Fruit fly (Drosophila melanogaster) whole organism, larva: Measurements from ENCODE around the gene nero.

ENCODE experiments used
- noc ChIP-seq: fragments of 200-800 bp; sonication (Bioruptor generic); optimal IDR thresholded peaks from 3 replicates; lab custom pipeline; 2019; ENCODE audit warnings: missing biosample characterization, mild to moderate bottlenecking, missing genetic modification characterization, moderate library complexity

nero gene

dm6 chr3R:31748093-31748996, 987 bp upstream of the nero start:
- peak; percentile 61 for TF ChIP-seq noc (tag; lab: Kevin White, UChicago)

dm6 chr3R:31745629-31746081, 1.7 kb downstream of the nero start, which contains the start of gene awd:
awd (minus strand) TSS chr3R:31746077.
- TF ChIP-seq noc (tag; lab: Kevin White, UChicago) = peak; percentile 67

- TF ChIP-seq noc (tag; lab: Kevin White, UChicago) = peak; percentile 4
Measured at dm6 chr3R:31744044-31744652, 3.2 kb downstream of the nero start, which contains the start of gene CG1896. CG1896 (plus strand) TSS chr3R:31744282.

- TF ChIP-seq noc (tag; lab: Kevin White, UChicago) = no peak
Measured at dm6 chr3R:31743279-31743678, 4.1 kb downstream of the nero start, which contains the start of gene Tbca. Tbca (plus strand) TSS chr3R:31743490.

- no peak for TF ChIP-seq noc (tag; lab: Kevin White, UChicago)
Measured at dm6 chr3R:31741278-31741677, 6.1 kb downstream of the nero start.

dm6 chr3R:31739067-31739786, 8.1 kb downstream of the nero start:
- no peak for TF ChIP-seq noc (tag; lab: Kevin White, UChicago)

- TF ChIP-seq noc (tag; lab: Kevin White, UChicago) = no peak
Measured at dm6 chr3R:31738060-31738619, 9.2 kb downstream of the nero start, which contains the start of gene eEF1alpha2. eEF1alpha2 (plus strand) TSS chr3R:31738468.

dm6 chr3R:31736776-31737175, 10.6 kb downstream of the nero start, which contains the start of the genes CstF50 and CG11563:
CstF50 (minus strand) TSS chr3R:31736963.
CG11563 (plus strand) TSS chr3R:31737035.
- TF ChIP-seq noc (tag; lab: Kevin White, UChicago) = no peak

- TF ChIP-seq noc (tag; lab: Kevin White, UChicago) = no peak
Measured at dm6 chr3R:31727773-31728172, 19.6 kb downstream of the nero start.

- no peak for TF ChIP-seq noc (tag; lab: Kevin White, UChicago)
Measured at dm6 chr3R:31726286-31726685, 21.1 kb downstream of the nero start.

- TF ChIP-seq noc (tag; lab: Kevin White, UChicago) = no peak
Measured at dm6 chr3R:31725486-31726227, 21.7 kb downstream of the nero start.

- TF ChIP-seq noc (tag; lab: Kevin White, UChicago) = no peak
Measured at dm6 chr3R:31724580-31725320, 22.6 kb downstream of the nero start.

dm6 chr3R:31724136-31724535, 23.2 kb downstream of the nero start:
- TF ChIP-seq noc (tag; lab: Kevin White, UChicago) = no peak
